Fruit fly (Drosophila melanogaster): ENCODE data around the gene Ilp3.

The Ilp3 gene

dm6 chr3L:9820248-9820647 lies 18.3 kb upstream of the Ilp3 start (continued):
- TF ChIP-seq zen (tag; optimal IDR thresholded peaks at IDR 0.05) (peak; percentile 38), ssp (GFP tag; IDR thresholded peaks at IDR 0.05) (no peak), Ets65A (GFP tag) (peak; percentile 36), CG2116 (GFP tag; optimal IDR thresholded peaks at IDR 0.05) (no peak), nerfin-1 (tag; optimal IDR thresholded peaks at IDR 0.05) (no peak), CG12391 (tag; optimal IDR thresholded peaks at IDR 0.05) (no peak), CG31441 (GFP tag; IDR thresholded peaks at IDR 0.05) (no peak), tna (GFP tag; IDR thresholded peaks at IDR 0.05; ENCODE audit: partially characterized antibody) (no peak), Hr3 (GFP tag; optimal IDR thresholded peaks at IDR 0.05) (no peak), klu (GFP tag; IDR thresholded peaks at IDR 0.05) (no peak), dpn (GFP tag; optimal IDR thresholded peaks at IDR 0.05) (no peak), btn (GFP tag; optimal IDR thresholded peaks at IDR 0.05) (no peak), Dp (GFP tag; optimal IDR thresholded peaks at IDR 0.05) (no peak), Hand (GFP tag; optimal IDR thresholded peaks at IDR 0.05) (no peak), dati (GFP tag; IDR thresholded peaks at IDR 0.05) (no peak), CG10267 (tag; optimal IDR thresholded peaks at IDR 0.05) (no peak), CG2199 (GFP tag; IDR thresholded peaks at IDR 0.05) (no peak), CG10209 (GFP tag; optimal IDR thresholded peaks at IDR 0.05) (no peak), kah (GFP tag; optimal IDR thresholded peaks at IDR 0.05) (no peak), sisA (GFP tag; IDR thresholded peaks at IDR 0.05) (no peak), CoRest (tag; optimal IDR thresholded peaks at IDR 0.05) (no peak), h (optimal IDR thresholded peaks at IDR 0.05) (no peak), jumu (GFP tag; optimal IDR thresholded peaks at IDR 0.05) (no peak), Nf-YA (GFP tag; IDR thresholded peaks at IDR 0.05) (no peak), Ets97D (GFP tag; optimal IDR thresholded peaks at IDR 0.05) (peak; percentile 75), CG11398 (GFP tag; optimal IDR thresholded peaks at IDR 0.05) (no peak), lilli (GFP tag; optimal IDR thresholded peaks at IDR 0.05) (no peak), CG2678 (tag; optimal IDR thresholded peaks at IDR 0.05) (no peak), CG3847 (GFP tag; IDR thresholded peaks at IDR 0.05) (no peak), slbo (GFP tag; IDR thresholded peaks at IDR 0.05) (0 out of 2 replicates have a peak, but pooled peaks have one; percentile 16), kni (GFP tag; optimal IDR thresholded peaks at IDR 0.05) (no peak), CG1529 (GFP tag; optimal IDR thresholded peaks at IDR 0.05) (no peak), NC2β (GFP tag; optimal IDR thresholded peaks at IDR 0.05) (no peak), pan (optimal IDR thresholded peaks at IDR 0.05) (no peak), pan (GFP tag; optimal IDR thresholded peaks at IDR 0.05 in 1 of 2, IDR thresholded peaks at IDR 0.05 in 1 of 2) (no peak), CG12744 (GFP tag; optimal IDR thresholded peaks at IDR 0.05) (no peak), CG34422 (GFP tag; IDR thresholded peaks at IDR 0.05) (no peak), exex (tag; optimal IDR thresholded peaks at IDR 0.05) (no peak), D19B (GFP tag; optimal IDR thresholded peaks at IDR 0.05) (no peak), Neu2 (GFP tag; optimal IDR thresholded peaks at IDR 0.05; ENCODE audit: borderline replicate concordance) (no peak), Hsf (GFP tag; optimal IDR thresholded peaks at IDR 0.05) (no peak), pnt (GFP tag; optimal IDR thresholded peaks at IDR 0.05) (no peak), CG1602 (GFP tag; optimal IDR thresholded peaks at IDR 0.05) (no peak), CG8089 (GFP tag; optimal IDR thresholded peaks at IDR 0.05) (no peak), Dek (tag; optimal IDR thresholded peaks at IDR 0.05) (no peak), Aef1 (GFP tag; IDR thresholded peaks at IDR 0.05) (no peak), Side (GFP tag; optimal IDR thresholded peaks at IDR 0.05) (no peak), stwl (tag; optimal IDR thresholded peaks at IDR 0.05) (peak; percentile 10), inv (GFP tag; IDR thresholded peaks at IDR 0.05; ENCODE audit: partially characterized antibody) (no peak), CG17359 (tag; optimal IDR thresholded peaks at IDR 0.05) (no peak), E2f2 (GFP tag; IDR thresholded peaks at IDR 0.05) (no peak), eyg (GFP tag; optimal IDR thresholded peaks at IDR 0.05) (no peak), vfl (GFP tag; optimal IDR thresholded peaks at IDR 0.05) (no peak)
